Worm (Caenorhabditis elegans): Measurements from ENCODE around the gene atg-3.
A peak's percentile ranks its signal among the peaks of the same experiment; 100 is the strongest.
"Not testable (repeated sequence)": the region's sequence is repeated elsewhere in the genome, so short reads cannot be mapped to it uniquely, and the experiment has no call there.

atg-3 gene

ce11 chrIV:1045683-1046082 lies 35.4 kb downstream of the atg-3 start, which contains the start of gene srx-12:
Gene srx-12, plus strand, starts transcription at chrIV:1045983.
- TF ChIP-seq flt-1 (GFP tag; IDR thresholded peaks at IDR 0.05) (no peak), sea-1 (GFP tag; conservative IDR thresholded peaks at IDR 0.05) (no peak), F13C5.2 (tag; optimal IDR thresholded peaks at IDR 0.05) (no peak), ets-7 (tag; optimal IDR thresholded peaks at IDR 0.05) (no peak)

- TF ChIP-seq sea-1 (GFP tag; conservative IDR thresholded peaks at IDR 0.05) (no peak), hmbx-1 (tag; optimal IDR thresholded peaks at IDR 0.05) (no peak), pes-1 (GFP tag; IDR thresholded peaks at IDR 0.05) (no peak), B0310.2 (tag; optimal IDR thresholded peaks at IDR 0.05) (no peak), ceh-36 (tag; optimal IDR thresholded peaks at IDR 0.05) (no peak), ceh-13 (GFP tag; optimal IDR thresholded peaks at IDR 0.05) (no peak), tbx-37 (GFP tag; conservative IDR thresholded peaks at IDR 0.05) (no peak), tra-4 (tag; optimal IDR thresholded peaks at IDR 0.05) (no peak), ama-1 (optimal IDR thresholded peaks at IDR 0.05) (no peak), F13C5.2 (tag; optimal IDR thresholded peaks at IDR 0.05) (no peak), tbx-11 (GFP tag; IDR thresholded peaks at IDR 0.05) (no peak), flt-1 (GFP tag; IDR thresholded peaks at IDR 0.05) (no peak), hmg-4 (GFP tag; optimal IDR thresholded peaks at IDR 0.05) (no peak), aly-1 (tag; optimal IDR thresholded peaks at IDR 0.05) (no peak), scrt-1 (GFP tag; IDR thresholded peaks at IDR 0.05) (no peak)
These were observed 36.7 kb downstream of the atg-3 start for ce11 chrIV:1046996-1047395.

ce11 chrIV:1051636-1052133 lies 41.4 kb downstream of the atg-3 start, which contains the start of gene Y55F3AM.21:
Gene Y55F3AM.21, minus strand, starts transcription at chrIV:1051686.
- not testable (repeated sequence) for TF ChIP-seq aly-1 (tag; optimal IDR thresholded peaks at IDR 0.05); flt-1 (GFP tag; IDR thresholded peaks at IDR 0.05); ets-7 (tag; optimal IDR thresholded peaks at IDR 0.05)

- TF ChIP-seq flt-1 (GFP tag; IDR thresholded peaks at IDR 0.05) (no peak), pes-1 (GFP tag; IDR thresholded peaks at IDR 0.05) (no peak), F13C5.2 (tag; optimal IDR thresholded peaks at IDR 0.05) (no peak), ama-1 (optimal IDR thresholded peaks at IDR 0.05) (no peak), tbx-11 (GFP tag; IDR thresholded peaks at IDR 0.05) (no peak), aly-1 (tag; optimal IDR thresholded peaks at IDR 0.05) (no peak), ets-7 (tag; optimal IDR thresholded peaks at IDR 0.05) (no peak), ceh-36 (tag; optimal IDR thresholded peaks at IDR 0.05) (no peak), ceh-13 (GFP tag; optimal IDR thresholded peaks at IDR 0.05) (no peak), hmbx-1 (tag; optimal IDR thresholded peaks at IDR 0.05) (no peak), hnd-1 (tag; optimal IDR thresholded peaks at IDR 0.05) (no peak), sea-1 (GFP tag; conservative IDR thresholded peaks at IDR 0.05) (no peak)
These were observed 43.7 kb downstream of the atg-3 start for ce11 chrIV:1053989-1054388.

ce11 chrIV:1054736-1055135 lies 44.4 kb downstream of the atg-3 start, which contains the start of gene dcap-1:
Gene dcap-1, minus strand, starts transcription at chrIV:1054794.
- TF ChIP-seq sea-1 (GFP tag; conservative IDR thresholded peaks at IDR 0.05) (no peak), tra-4 (tag; optimal IDR thresholded peaks at IDR 0.05) (peak; percentile 40)

- no peak for TF ChIP-seq F13C5.2 (tag; optimal IDR thresholded peaks at IDR 0.05)
- no peak for TF ChIP-seq ceh-13 (GFP tag; optimal IDR thresholded peaks at IDR 0.05)
These were observed 45.4 kb downstream of the atg-3 start for ce11 chrIV:1055734-1056133.

ce11 chrIV:1056263-1056942 lies 46.1 kb downstream of the atg-3 start, which contains the start of the genes Y55F3AM.13 and mrps-25:
Gene Y55F3AM.13, minus strand, starts transcription at chrIV:1056313.
Gene mrps-25, plus strand, starts transcription at chrIV:1056892.
- TF ChIP-seq ama-1 (optimal IDR thresholded peaks at IDR 0.05) (no peak), ets-7 (tag; optimal IDR thresholded peaks at IDR 0.05) (no peak), tbx-37 (GFP tag; conservative IDR thresholded peaks at IDR 0.05) (no peak), hmbx-1 (tag; optimal IDR thresholded peaks at IDR 0.05) (no peak), pes-1 (GFP tag; IDR thresholded peaks at IDR 0.05) (no peak), aly-1 (tag; optimal IDR thresholded peaks at IDR 0.05) (no peak), scrt-1 (GFP tag; IDR thresholded peaks at IDR 0.05) (no peak), ceh-13 (GFP tag; optimal IDR thresholded peaks at IDR 0.05) (no peak), ceh-36 (tag; optimal IDR thresholded peaks at IDR 0.05) (no peak), tbx-11 (GFP tag; IDR thresholded peaks at IDR 0.05) (no peak), hnd-1 (tag; optimal IDR thresholded peaks at IDR 0.05) (no peak)

- TF ChIP-seq scrt-1 (GFP tag; IDR thresholded peaks at IDR 0.05) (no peak), hmbx-1 (tag; optimal IDR thresholded peaks at IDR 0.05) (no peak), tbx-37 (GFP tag; conservative IDR thresholded peaks at IDR 0.05) (no peak), hnd-1 (tag; optimal IDR thresholded peaks at IDR 0.05) (no peak), ceh-13 (GFP tag; optimal IDR thresholded peaks at IDR 0.05) (no peak), B0310.2 (tag; optimal IDR thresholded peaks at IDR 0.05) (no peak), F13C5.2 (tag; optimal IDR thresholded peaks at IDR 0.05) (no peak), tra-4 (tag; optimal IDR thresholded peaks at IDR 0.05) (no peak), ama-1 (optimal IDR thresholded peaks at IDR 0.05) (no peak), tbx-11 (GFP tag; IDR thresholded peaks at IDR 0.05) (no peak), sea-1 (GFP tag; conservative IDR thresholded peaks at IDR 0.05) (no peak), aly-1 (tag; optimal IDR thresholded peaks at IDR 0.05) (no peak), ceh-36 (tag; optimal IDR thresholded peaks at IDR 0.05) (no peak), hmg-4 (GFP tag; optimal IDR thresholded peaks at IDR 0.05) (no peak), flt-1 (GFP tag; IDR thresholded peaks at IDR 0.05) (no peak), ets-7 (tag; optimal IDR thresholded peaks at IDR 0.05) (no peak), pes-1 (GFP tag; IDR thresholded peaks at IDR 0.05) (no peak)
These were observed 48.2 kb downstream of the atg-3 start for ce11 chrIV:1058504-1058903.
